Fruit fly (Drosophila melanogaster) whole organism, pupa: Measurements from ENCODE around the gene CG6865.

ENCODE experiments used
- CG10348 ChIP-seq: fragments of 200-800 bp; sonication (Bioruptor generic); IDR thresholded peaks from 2 replicates; pipeline ENCODE4 v1.3.6; 2022; ENCODE audit warnings: missing biosample characterization, missing genetic modification characterization
- CG13204 ChIP-seq: fragments of 200-800 bp; sonication (Bioruptor generic); optimal IDR thresholded peaks from 2 replicates; lab custom pipeline; 2018; ENCODE audit warnings: missing biosample characterization, mild to moderate bottlenecking, missing genetic modification characterization, moderate library complexity
- CG14655 ChIP-seq: fragments of 200-800 bp; sonication (Bioruptor generic); optimal IDR thresholded peaks from 3 replicates; lab custom pipeline; 2017; ENCODE audit warnings: mild to moderate bottlenecking, missing biosample characterization, missing genetic modification reagents, missing genetic modification characterization
- CG32121 ChIP-seq: fragments of 200-800 bp; sonication (Bioruptor generic); IDR thresholded peaks from 2 replicates; pipeline ENCODE4 v1.3.6; 2022; ENCODE audit warnings: missing biosample characterization, missing genetic modification characterization
- CG4496 ChIP-seq: fragments of 200-800 bp; sonication (Bioruptor generic); IDR thresholded peaks from 3 replicates; pipeline ENCODE4 v1.3.6; 2022; ENCODE audit warnings: missing biosample characterization, missing genetic modification characterization
- CG8159 ChIP-seq: fragments of 200-800 bp; sonication (Bioruptor generic); optimal IDR thresholded peaks from 3 replicates; lab custom pipeline; 2018; ENCODE audit warnings: missing biosample characterization, mild to moderate bottlenecking, missing genetic modification characterization, moderate library complexity
- CG8301 ChIP-seq: fragments of 200-800 bp; sonication (Bioruptor generic); optimal IDR thresholded peaks from 2 replicates; lab custom pipeline; 2018; ENCODE audit warnings: missing biosample characterization, mild to moderate bottlenecking, missing genetic modification characterization
- CG9948 ChIP-seq: fragments of 200-800 bp; sonication (Bioruptor generic); optimal IDR thresholded peaks from 2 replicates; lab custom pipeline; 2018; ENCODE audit warnings: missing biosample characterization, mild to moderate bottlenecking, missing genetic modification characterization, moderate library complexity
- D1 ChIP-seq: fragments of 200-800 bp; sonication (Bioruptor generic); optimal IDR thresholded peaks from 2 replicates; lab custom pipeline; 2018; ENCODE audit warnings: missing biosample characterization, mild to moderate bottlenecking, missing genetic modification characterization, moderate library complexity
- EcR ChIP-seq: fragments of 200-800 bp; sonication (Bioruptor generic); optimal IDR thresholded peaks from 3 replicates; lab custom pipeline; 2019; ENCODE audit warnings: missing biosample characterization, missing genetic modification characterization, mild to moderate bottlenecking, moderate library complexity, missing genetic modification reagents
- Pif1A ChIP-seq: fragments of 200-800 bp; sonication (Bioruptor generic); optimal IDR thresholded peaks from 3 replicates; lab custom pipeline; 2016; ENCODE audit warnings: missing biosample characterization, missing genetic modification characterization
- Pif1B ChIP-seq: fragments of 200-800 bp; sonication (Bioruptor generic); optimal IDR thresholded peaks from 3 replicates; lab custom pipeline; 2016; ENCODE audit warnings: missing biosample characterization, missing genetic modification characterization
- Snoo ChIP-seq: fragments of 200-800 bp; sonication (Bioruptor generic); optimal IDR thresholded peaks from 3 replicates; lab custom pipeline; 2017; ENCODE audit warnings: missing biosample characterization, mild to moderate bottlenecking, missing genetic modification characterization, inconsistent platforms
- gl ChIP-seq: fragments of 200-800 bp; sonication (Bioruptor generic); optimal IDR thresholded peaks from 2 replicates; lab custom pipeline; 2018; ENCODE audit warnings: missing biosample characterization, mild to moderate bottlenecking, missing genetic modification characterization

dm6 chr3L:18890283-18891175, 27.1 kb downstream of the CG6865 start, which contains the start of gene CG3961:
- peak; percentile 94 for TF ChIP-seq CG13204 (GFP tag; lab: Kevin White, UChicago)
- TF ChIP-seq CG8159 (tag; lab: Kevin White, UChicago), result peak; percentile 98
- peak; percentile 99 for TF ChIP-seq CG8301 (tag; lab: Kevin White, UChicago)
- peak; percentile 98 for TF ChIP-seq D1 (tag; lab: Kevin White, UChicago)
- peak; percentile 90 for TF ChIP-seq gl (tag; lab: Kevin White, UChicago)
- TF ChIP-seq CG10348 (GFP tag; lab: Robert Waterston, UW), result peak; percentile 69; the same call in 1 of the 2 replicates
- TF ChIP-seq EcR (GFP tag; lab: Kevin White, UChicago), result peak; percentile 70
- TF ChIP-seq Snoo (tag; lab: Kevin White, UChicago), result peak; percentile 99
- peak; percentile 94 for TF ChIP-seq Pif1A
- TF ChIP-seq CG4496 (GFP tag; lab: Robert Waterston, UW), result peak; percentile 88
- peak; percentile 100 for TF ChIP-seq CG14655 (GFP tag; lab: Kevin White, UChicago)
- peak; percentile 96 for TF ChIP-seq Pif1B (GFP tag; lab: Kevin White, UChicago)
- peak; percentile 95 for TF ChIP-seq CG32121 (GFP tag; lab: Robert Waterston, UW)
- peak; percentile 99 for TF ChIP-seq CG9948
